Worm (Caenorhabditis elegans): ENCODE results near the gene F46G10.4.

ce11 chrX:13341853-13342252 lies 8.0 kb downstream of the F46G10.4 start:
- TF ChIP-seq aly-1 (tag; optimal IDR thresholded peaks at IDR 0.05) (no peak), ets-7 (tag; optimal IDR thresholded peaks at IDR 0.05) (no peak), hnd-1 (tag; optimal IDR thresholded peaks at IDR 0.05) (no peak)

All from whole organism, early embryonic.